Worm (Caenorhabditis elegans): Measurements from ENCODE around the gene lgc-56.
A peak's percentile ranks its signal among the peaks of the same experiment; 100 is the strongest.

lgc-56 gene

ce11 chrII:5103784-5104457, 26.3 kb upstream of the lgc-56 start, which contains the start of the genes C04G6.11 and mpk-2 (continued):
- TF ChIP-seq dve-1 (tag; optimal IDR thresholded peaks at IDR 0.05; ENCODE audit: insufficient read depth), result peak; percentile 64
- peak; percentile 45 for TF ChIP-seq T20F7.1 (GFP tag; optimal IDR thresholded peaks at IDR 0.05)

- no peak for TF ChIP-seq attf-4 (tag; optimal IDR thresholded peaks at IDR 0.05)
- TF ChIP-seq nhr-42 (GFP tag; IDR thresholded peaks at IDR 0.05), result peak; percentile 83
- TF ChIP-seq hif-1 (tag; optimal IDR thresholded peaks at IDR 0.05), result peak in 1 of 2 experiments; percentile 25
- peak; percentile 70 for TF ChIP-seq hlh-30 (tag; optimal IDR thresholded peaks at IDR 0.05; ENCODE audit: insufficient read depth)
- TF ChIP-seq mxl-2 (GFP tag; conservative IDR thresholded peaks at IDR 0.05), result peak; percentile 67; the same call in 1 of the 2 replicates
- TF ChIP-seq dmd-6 (GFP tag; IDR thresholded peaks at IDR 0.05), result peak; percentile 82
- TF ChIP-seq lin-13 (GFP tag; optimal IDR thresholded peaks at IDR 0.05), result peak; percentile 48
- no peak for TF ChIP-seq lin-39 (tag; optimal IDR thresholded peaks at IDR 0.05)
- TF ChIP-seq F37D6.2 (tag; optimal IDR thresholded peaks at IDR 0.05), result peak; percentile 22
- peak; percentile 63 for TF ChIP-seq F49E8.2 (tag; optimal IDR thresholded peaks at IDR 0.05; ENCODE audit: borderline replicate concordance)
- TF ChIP-seq nhr-77 (tag; optimal IDR thresholded peaks at IDR 0.05), result no peak
- TF ChIP-seq D1046.2 (GFP tag; IDR thresholded peaks at IDR 0.05), result peak; percentile 88
- peak; percentile 88 for TF ChIP-seq gei-8 (GFP tag; optimal IDR thresholded peaks at IDR 0.05)
- TF ChIP-seq spr-3 (GFP tag; optimal IDR thresholded peaks at IDR 0.05), result peak; percentile 75
- peak; percentile 4 for TF ChIP-seq R02D3.7 (tag; optimal IDR thresholded peaks at IDR 0.05)
- TF ChIP-seq nhr-25 (tag; optimal IDR thresholded peaks at IDR 0.05; ENCODE audit: borderline replicate concordance, insufficient read depth), result no peak
- TF ChIP-seq T26A8.4 (GFP tag; IDR thresholded peaks at IDR 0.05), result no peak; the same call in 1 of the 2 replicates
- TF ChIP-seq lin-38 (GFP tag; IDR thresholded peaks at IDR 0.05), result no peak; the same call in none of the 2 replicates
- TF ChIP-seq snpc-4 (tag; optimal IDR thresholded peaks at IDR 0.05), result no peak
- TF ChIP-seq skn-1 (tag; optimal IDR thresholded peaks at IDR 0.05), result no peak
- TF ChIP-seq duxl-1 (tag; optimal IDR thresholded peaks at IDR 0.05; ENCODE audit: poor library complexity), result peak; percentile 85
- peak; percentile 62 for TF ChIP-seq nhr-6 (tag; optimal IDR thresholded peaks at IDR 0.05)
- peak; percentile 96 for TF ChIP-seq nhr-41 (GFP tag; IDR thresholded peaks at IDR 0.05)
- peak; percentile 60 for TF ChIP-seq F10B5.3 (tag; optimal IDR thresholded peaks at IDR 0.05)
- TF ChIP-seq pha-4 (GFP tag; IDR thresholded peaks at IDR 0.05), result no peak; the same call in 1 of the 2 replicates
- no peak for TF ChIP-seq pha-4 (tag; optimal IDR thresholded peaks at IDR 0.05)
- no peak; the same call in 1 of the 2 replicates for TF ChIP-seq snpc-1.2 (GFP tag; IDR thresholded peaks at IDR 0.05)
- no peak for TF ChIP-seq nhr-76 (tag; optimal IDR thresholded peaks at IDR 0.05)
- TF ChIP-seq egl-43 (GFP tag; IDR thresholded peaks at IDR 0.05), result no peak
- peak; percentile 86 for TF ChIP-seq spr-1 (tag; optimal IDR thresholded peaks at IDR 0.05)
- peak; percentile 92 for TF ChIP-seq mes-2 (tag; optimal IDR thresholded peaks at IDR 0.05; ENCODE audit: poor library complexity, severe bottlenecking)
- TF ChIP-seq mdl-1 (tag; optimal IDR thresholded peaks at IDR 0.05), result peak in 1 of 2 experiments; percentile 28
- peak; percentile 82 for TF ChIP-seq nhr-102 (tag; optimal IDR thresholded peaks at IDR 0.05)
- peak; percentile 89 for TF ChIP-seq ctbp-1 (GFP tag; IDR thresholded peaks at IDR 0.05)
- no peak for TF ChIP-seq nhr-237 (tag; optimal IDR thresholded peaks at IDR 0.05)
- peak; percentile 80 for TF ChIP-seq unc-130 (GFP tag; optimal IDR thresholded peaks at IDR 0.05)
- TF ChIP-seq ces-1 (GFP tag; optimal IDR thresholded peaks at IDR 0.05), result peak; percentile 29
- TF ChIP-seq ztf-7 (tag; optimal IDR thresholded peaks at IDR 0.05), result peak; percentile 32
- TF ChIP-seq zfp-3 (GFP tag; conservative IDR thresholded peaks at IDR 0.05), result peak; percentile 66; the same call in 1 of the 2 replicates
- TF ChIP-seq ceh-32 (tag; optimal IDR thresholded peaks at IDR 0.05; ENCODE audit: poor library complexity), result no peak
- TF ChIP-seq ceh-44 (GFP tag; IDR thresholded peaks at IDR 0.05), result peak; percentile 76
- TF ChIP-seq lir-3 (tag; optimal IDR thresholded peaks at IDR 0.05), result peak; percentile 78
- TF ChIP-seq daf-8 (GFP tag; IDR thresholded peaks at IDR 0.05), result no peak
- peak; percentile 4 for TF ChIP-seq aly-2 (tag; optimal IDR thresholded peaks at IDR 0.05)
- TF ChIP-seq nhr-48 (tag; optimal IDR thresholded peaks at IDR 0.05), result peak; percentile 80
Measured at ce11 chrII:5105020-5105419, 25.2 kb upstream of the lgc-56 start.
